Fruit fly (Drosophila melanogaster) whole organism, embryonic: ENCODE measurements around the gene Cog2.
A peak's percentile ranks its signal among the peaks of the same experiment; 100 is the strongest.

Source experiments
- Bdp1 ChIP-seq: fragments of 200-800 bp; sonication (Bioruptor generic); optimal IDR thresholded peaks from 3 replicates; lab custom pipeline; 2016; ENCODE audit warnings: missing biosample characterization, missing genetic modification characterization
- CG10147 ChIP-seq: fragments of 200-800 bp; sonication (Bioruptor generic); optimal IDR thresholded peaks from 2 replicates; lab custom pipeline; 2019; ENCODE audit warnings: missing biosample characterization, mild to moderate bottlenecking, missing genetic modification characterization, moderate library complexity
- CG10209 ChIP-seq: fragments of 200-800 bp; sonication (Bioruptor generic); optimal IDR thresholded peaks from 3 replicates; lab custom pipeline; 2017; ENCODE audit warnings: missing biosample characterization, mild to moderate bottlenecking, missing genetic modification characterization, missing genetic modification reagents
- CG11695 ChIP-seq: fragments of 200-800 bp; sonication (Bioruptor generic); IDR thresholded peaks from 3 replicates; pipeline ENCODE4 v1.3.6; 2022; ENCODE audit warnings: missing biosample characterization, missing genetic modification characterization
- CG12659 ChIP-seq: fragments of 200-800 bp; sonication (Bioruptor generic); optimal IDR thresholded peaks from 3 replicates; lab custom pipeline; 2017; ENCODE audit warnings: mild to moderate bottlenecking, missing biosample characterization, missing genetic modification reagents, missing genetic modification characterization
- CG13775 ChIP-seq: fragments of 200-800 bp; sonication (Bioruptor generic); optimal IDR thresholded peaks from 3 replicates; lab custom pipeline; 2017; ENCODE audit warnings: missing biosample characterization, mild to moderate bottlenecking, missing genetic modification characterization
- CG14014 ChIP-seq: fragments of 200-800 bp; sonication (Bioruptor generic); IDR thresholded peaks from 2 replicates; pipeline ENCODE4 v1.3.6; 2022; ENCODE audit warnings: missing biosample characterization, missing genetic modification characterization
- CG15269 ChIP-seq: fragments of 200-800 bp; sonication (Bioruptor generic); optimal IDR thresholded peaks from 2 replicates; lab custom pipeline; 2018; ENCODE audit warnings: missing biosample characterization, mild to moderate bottlenecking, missing genetic modification characterization, moderate library complexity
- CG17361 ChIP-seq: fragments of 200-800 bp; sonication (Bioruptor generic); IDR thresholded peaks from 3 replicates; pipeline ENCODE4 v1.3.6; 2022; ENCODE audit warnings: missing biosample characterization, missing genetic modification characterization
- CG32532 ChIP-seq: fragments of 200-800 bp; sonication (Bioruptor generic); IDR thresholded peaks from 2 replicates; pipeline ENCODE4 v1.3.6; 2022; ENCODE audit warnings: missing biosample characterization, missing genetic modification characterization
- CG34422 ChIP-seq: fragments of 200-800 bp; sonication (Bioruptor generic); IDR thresholded peaks from 3 replicates; pipeline ENCODE4 v1.3.6; 2022; ENCODE audit warnings: missing biosample characterization, missing genetic modification characterization
- CG4820 ChIP-seq: fragments of 200-800 bp; sonication (Bioruptor generic); optimal IDR thresholded peaks from 3 replicates; lab custom pipeline; 2016; ENCODE audit warnings: missing biosample characterization, missing genetic modification characterization
- CG6689 ChIP-seq: fragments of 200-800 bp; sonication (Bioruptor generic); IDR thresholded peaks from 2 replicates; pipeline ENCODE4 v1.3.6; 2022; ENCODE audit warnings: missing biosample characterization, missing genetic modification characterization
- CG7963 ChIP-seq: fragments of 200-800 bp; sonication (Bioruptor generic); IDR thresholded peaks from 3 replicates; pipeline ENCODE4 v1.3.6; 2022; ENCODE audit warnings: missing biosample characterization, missing genetic modification characterization; ENCODE audit not compliant: partially characterized antibody
- CG9817 ChIP-seq: fragments of 200-800 bp; sonication (Bioruptor generic); optimal IDR thresholded peaks from 2 replicates; lab custom pipeline; 2018; ENCODE audit warnings: missing biosample characterization, mild to moderate bottlenecking, missing genetic modification characterization, moderate library complexity
- CoRest ChIP-seq: fragments of 200-800 bp; sonication (Bioruptor generic); optimal IDR thresholded peaks from 3 replicates; lab custom pipeline; 2018; ENCODE audit warnings: missing biosample characterization, mild to moderate bottlenecking, missing genetic modification characterization, moderate library complexity
- D ChIP-seq, 2 experiments: fragments of 200-800 bp in 1 of 2; fragments of >200 bp in 1 of 2; sonication (Bioruptor generic) in 1 of 2; optimal IDR thresholded peaks; 2 replicates in 1 of 2; 3 replicates in 1 of 2; lab custom pipeline; 2017; ENCODE audit warnings: mild to moderate bottlenecking in 1 of 2, missing biosample characterization in 1 of 2, missing genetic modification characterization in 1 of 2, missing genetic modification reagents in 1 of 2
- E2f2 ChIP-seq: fragments of 200-800 bp; sonication (Bioruptor generic); IDR thresholded peaks from 2 replicates; pipeline ENCODE4 v1.3.6; 2022; ENCODE audit warnings: missing biosample characterization, missing genetic modification characterization
- GATAe ChIP-seq: fragments of 200-800 bp; sonication (Bioruptor generic); conservative IDR thresholded peaks from 2 replicates; pipeline ENCODE4 v1.3.6; 2022; ENCODE audit warnings: missing biosample characterization, missing genetic modification characterization
- Mad ChIP-seq: fragments of 200-800 bp; sonication (Bioruptor generic); optimal IDR thresholded peaks from 2 replicates; lab custom pipeline; 2016; ENCODE audit warnings: missing biosample characterization, missing genetic modification characterization
- Med ChIP-seq: fragments of 200-800 bp; sonication (Bioruptor generic); peaks from one replicate; lab custom pipeline; 2016; ENCODE audit warnings: missing biosample characterization, missing genetic modification characterization, mild to moderate bottlenecking, inconsistent platforms, moderate library complexity
- Meics ChIP-seq: fragments of 200-800 bp; sonication (Bioruptor generic); optimal IDR thresholded peaks from 2 replicates; lab custom pipeline; 2017; ENCODE audit warnings: missing biosample characterization, mild to moderate bottlenecking, missing genetic modification characterization
- NC2α ChIP-seq: fragments of 200-800 bp; sonication (Bioruptor generic); optimal IDR thresholded peaks from 2 replicates; lab custom pipeline; 2016; ENCODE audit warnings: missing biosample characterization, missing genetic modification characterization
- Oli ChIP-seq: fragments of 200-800 bp; sonication (Bioruptor generic); optimal IDR thresholded peaks from 2 replicates; lab custom pipeline; 2018; ENCODE audit warnings: missing biosample characterization, mild to moderate bottlenecking, missing genetic modification characterization, moderate library complexity
- Opbp ChIP-seq: fragments of 200-800 bp; sonication (Bioruptor generic); IDR thresholded peaks from 3 replicates; pipeline ENCODE4 v1.3.6; 2022; ENCODE audit warnings: missing biosample characterization, missing genetic modification characterization; ENCODE audit not compliant: partially characterized antibody
- Rx ChIP-seq: fragments of 200-800 bp; sonication (Bioruptor generic); IDR thresholded peaks from 2 replicates; pipeline ENCODE4 v1.3.6; 2022; ENCODE audit warnings: missing biosample characterization, missing genetic modification characterization
- Spps ChIP-seq: fragments of 200-800 bp; sonication (Bioruptor generic); optimal IDR thresholded peaks from 2 replicates; lab custom pipeline; 2018; ENCODE audit warnings: missing biosample characterization, mild to moderate bottlenecking, missing genetic modification characterization
- TFAM ChIP-seq: fragments of 200-800 bp; sonication (Bioruptor generic); optimal IDR thresholded peaks from 2 replicates; lab custom pipeline; 2017; ENCODE audit warnings: missing biosample characterization, missing genetic modification characterization, inconsistent platforms
- Tbp ChIP-seq: fragments of >200 bp; optimal IDR thresholded peaks from 2 replicates; lab custom pipeline; 2018; ENCODE audit warnings: missing biosample characterization, missing genetic modification characterization
- al ChIP-seq: fragments of 200-800 bp; sonication (Bioruptor generic); IDR thresholded peaks from 2 replicates; pipeline ENCODE4 v1.3.6; 2022; ENCODE audit warnings: missing biosample characterization, missing genetic modification characterization
- ap ChIP-seq: fragments of 200-800 bp; sonication (Bioruptor generic); IDR thresholded peaks from 2 replicates; pipeline ENCODE4 v1.3.6; 2022; ENCODE audit warnings: missing biosample characterization, missing genetic modification characterization
- az2 ChIP-seq: fragments of 200-800 bp; sonication (Bioruptor generic); optimal IDR thresholded peaks from 3 replicates; lab custom pipeline; 2016; ENCODE audit warnings: missing biosample characterization, missing genetic modification characterization
- bbx ChIP-seq: fragments of 200-800 bp; sonication (Bioruptor generic); IDR thresholded peaks from 2 replicates; pipeline ENCODE4 v1.3.6; 2022; ENCODE audit warnings: missing biosample characterization, missing genetic modification characterization; ENCODE audit not compliant: partially characterized antibody
- bowl ChIP-seq: fragments of 200-800 bp; sonication (Bioruptor generic); IDR thresholded peaks from 2 replicates; pipeline ENCODE4 v1.3.6; 2022; ENCODE audit warnings: missing biosample characterization, missing genetic modification characterization
- crp ChIP-seq, 2 experiments: fragments of 200-800 bp; sonication (Bioruptor generic); optimal IDR thresholded peaks; 2 replicates in 1 of 2; 3 replicates in 1 of 2; lab custom pipeline; 2017; ENCODE audit warnings: missing biosample characterization in 2 of 2, missing genetic modification characterization in 2 of 2, mild to moderate bottlenecking in 1 of 2, moderate library complexity in 1 of 2
- da ChIP-seq: fragments of 200-800 bp; sonication (Bioruptor generic); optimal IDR thresholded peaks from 2 replicates; lab custom pipeline; 2016; ENCODE audit warnings: missing biosample characterization, missing genetic modification characterization
- dati ChIP-seq: fragments of 200-800 bp; sonication (Bioruptor generic); IDR thresholded peaks from 2 replicates; pipeline ENCODE4 v1.3.6; 2022; ENCODE audit warnings: missing biosample characterization, missing genetic modification characterization
- dmrt11E ChIP-seq: fragments of 200-800 bp; sonication (Bioruptor generic); optimal IDR thresholded peaks from 3 replicates; lab custom pipeline; 2018; ENCODE audit warnings: missing biosample characterization, mild to moderate bottlenecking, missing genetic modification characterization, moderate library complexity
- dysf ChIP-seq: fragments of 200-800 bp; sonication (Bioruptor generic); IDR thresholded peaks from 3 replicates; pipeline ENCODE4 v1.3.6; 2022; ENCODE audit warnings: missing biosample characterization, missing genetic modification characterization
- ems ChIP-seq: fragments of 200-800 bp; sonication (Bioruptor generic); optimal IDR thresholded peaks from 3 replicates; lab custom pipeline; 2016; ENCODE audit warnings: missing biosample characterization, missing genetic modification characterization
- gcm ChIP-seq: fragments of 200-800 bp; sonication (Bioruptor generic); optimal IDR thresholded peaks from 2 replicates; lab custom pipeline; 2019; ENCODE audit warnings: missing biosample characterization, mild to moderate bottlenecking, missing genetic modification characterization, moderate library complexity
- lilli ChIP-seq: fragments of 200-800 bp; sonication (Bioruptor generic); optimal IDR thresholded peaks from 3 replicates; lab custom pipeline; 2016; ENCODE audit warnings: missing biosample characterization, missing genetic modification characterization
- org-1 ChIP-seq: fragments of 200-800 bp; sonication (Bioruptor generic); optimal IDR thresholded peaks from 2 replicates; lab custom pipeline; 2017; ENCODE audit warnings: missing biosample characterization, missing genetic modification characterization
- pan ChIP-seq, 4 experiments: fragments of >200 bp in 3 of 4; fragments of 200-800 bp in 1 of 4; sonication (Bioruptor generic) in 1 of 4; optimal IDR thresholded peaks in 3 of 4; IDR thresholded peaks in 1 of 4; 2 replicates each; pipeline versions ENCODE4 v1.3.6 to Lab custom; 2017 to 2022; ENCODE audit warnings: missing biosample characterization in 2 of 4, missing genetic modification characterization in 2 of 4, mixed read lengths in 1 of 4
- pros ChIP-seq: fragments of 200-800 bp; sonication (Bioruptor generic); optimal IDR thresholded peaks from 3 replicates; lab custom pipeline; 2019; ENCODE audit warnings: missing biosample characterization, mild to moderate bottlenecking, missing genetic modification characterization, moderate library complexity
- ranshi ChIP-seq: fragments of 200-800 bp; sonication (Bioruptor generic); IDR thresholded peaks from 2 replicates; pipeline ENCODE4 v1.3.6; 2022; ENCODE audit warnings: missing biosample characterization, missing genetic modification characterization
- sob ChIP-seq: fragments of 200-800 bp; sonication (Bioruptor generic); IDR thresholded peaks from 2 replicates; pipeline ENCODE4 v1.3.6; 2022; ENCODE audit warnings: missing biosample characterization, missing genetic modification characterization
- unpg ChIP-seq: fragments of 200-800 bp; sonication (Bioruptor generic); optimal IDR thresholded peaks from 3 replicates; lab custom pipeline; 2018; ENCODE audit warnings: missing biosample characterization, mild to moderate bottlenecking, missing genetic modification characterization, moderate library complexity
- vfl ChIP-seq: fragments of 200-800 bp; sonication (Bioruptor generic); optimal IDR thresholded peaks from 2 replicates; lab custom pipeline; 2016; ENCODE audit warnings: missing biosample characterization, missing genetic modification characterization
- yki ChIP-seq: fragments of >200 bp; optimal IDR thresholded peaks from 3 replicates; lab custom pipeline; 2018

The Cog2 gene

DNA sequence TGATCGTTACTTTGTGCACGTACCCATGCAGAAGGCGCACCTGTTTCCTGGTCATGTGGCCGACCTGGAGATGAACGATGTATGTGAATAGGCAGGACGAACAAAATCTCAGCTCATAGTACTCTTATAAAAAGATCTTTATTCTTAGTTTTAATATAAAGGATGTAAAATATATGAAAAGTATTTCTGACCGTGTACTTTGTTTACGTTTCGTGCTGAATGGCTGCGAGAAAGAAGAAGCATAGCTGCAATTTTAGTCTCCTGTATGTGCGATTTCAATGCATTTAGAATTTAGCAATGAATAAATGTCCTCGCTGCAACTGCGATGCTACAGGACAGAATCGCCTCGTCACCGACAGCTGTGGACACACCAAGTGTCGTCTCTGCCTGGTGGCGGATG lies 13.6 kb downstream of the Cog2 start, which contains the start of the genes CG42726 and CG42727:
Gene CG42726, plus strand, starts transcription at position 227 of the 400 bp plus-strand sequence.
Gene CG42727, plus strand, starts transcription at position 227 of the 400 bp plus-strand sequence.
- no peak for TF ChIP-seq Opbp
- no peak for TF ChIP-seq dysf
- TF ChIP-seq az2 (GFP tag; lab: Kevin White, UChicago), result peak; percentile 2
- TF ChIP-seq CG13775 (GFP tag; lab: Kevin White, UChicago), result peak; percentile 14
- no peak for TF ChIP-seq pan (optimal IDR thresholded peaks at IDR 0.05; lab: Kevin White, UChicago)
- TF ChIP-seq pan (GFP tag; optimal IDR thresholded peaks at IDR 0.05 in 1 of 2, IDR thresholded peaks at IDR 0.05 in 1 of 2), result peak in 1 of 2 experiments; percentile 48
- TF ChIP-seq Med (GFP tag; lab: Kevin White, UChicago), result peak; percentile 89
- peak; percentile 15 for TF ChIP-seq Bdp1
- peak; percentile 30 for TF ChIP-seq CG12659 (GFP tag; lab: Kevin White, UChicago)
- TF ChIP-seq ap (GFP tag; lab: Robert Waterston, UW), result no peak
- peak; percentile 16 for TF ChIP-seq vfl
- no peak for TF ChIP-seq NC2α
- TF ChIP-seq bbx (GFP tag; lab: Robert Waterston, UW), result no peak
- TF ChIP-seq crp (GFP tag; optimal IDR thresholded peaks at IDR 0.05; lab: Kevin White, UChicago), result peak in 1 of 2 experiments; percentile 62
- TF ChIP-seq TFAM (GFP tag; lab: Kevin White, UChicago), result no peak
- no peak for TF ChIP-seq da (GFP tag; lab: Kevin White, UChicago)
- peak; percentile 50 for TF ChIP-seq CG10147 (GFP tag; lab: Kevin White, UChicago)
- TF ChIP-seq yki, result no peak
- TF ChIP-seq CG7963 (GFP tag; lab: Robert Waterston, UW), result 0 out of 3 replicates have a peak, but pooled peaks have one; percentile 16
- TF ChIP-seq dmrt11E, result peak; percentile 9
- TF ChIP-seq E2f2, result peak; percentile 16; the same call in 1 of the 2 replicates
- TF ChIP-seq CoRest (tag; lab: Kevin White, UChicago), result peak; percentile 22
- TF ChIP-seq D (optimal IDR thresholded peaks at IDR 0.05; lab: Kevin White, UChicago), result no peak
- no peak for TF ChIP-seq D (GFP tag; optimal IDR thresholded peaks at IDR 0.05; lab: Kevin White, UChicago)
- peak; percentile 38; the same call in 1 of the 2 replicates for TF ChIP-seq CG6689 (GFP tag; lab: Robert Waterston, UW)
- TF ChIP-seq Tbp (GFP tag; lab: Kevin White, UChicago), result no peak
- TF ChIP-seq CG14014 (GFP tag; lab: Robert Waterston, UW), result peak; percentile 62
- TF ChIP-seq unpg (GFP tag; lab: Kevin White, UChicago), result peak; percentile 50
- TF ChIP-seq bowl (GFP tag; lab: Robert Waterston, UW), result no peak
- peak; percentile 31 for TF ChIP-seq Mad (GFP tag; lab: Kevin White, UChicago)
- TF ChIP-seq CG11695 (GFP tag; lab: Robert Waterston, UW), result no peak
- TF ChIP-seq lilli (GFP tag; lab: Kevin White, UChicago), result peak; percentile 51
- 0 out of 3 replicates have a peak, but pooled peaks have one; percentile 15 for TF ChIP-seq CG17361 (GFP tag; lab: Robert Waterston, UW)
- no peak for TF ChIP-seq al (GFP tag; lab: Robert Waterston, UW)
- TF ChIP-seq Rx (GFP tag; lab: Robert Waterston, UW), result 0 out of 2 replicates have a peak, but pooled peaks have one; percentile 24
- TF ChIP-seq CG32532 (GFP tag; lab: Robert Waterston, UW), result peak; percentile 16; the same call in 1 of the 2 replicates
- peak; percentile 52 for TF ChIP-seq ems (GFP tag; lab: Kevin White, UChicago)
- TF ChIP-seq CG9817 (tag; lab: Kevin White, UChicago), result peak; percentile 40
- no peak for TF ChIP-seq pros (GFP tag; lab: Kevin White, UChicago)
- TF ChIP-seq Spps (tag; lab: Kevin White, UChicago), result no peak
- TF ChIP-seq sob (GFP tag; lab: Robert Waterston, UW), result 0 out of 2 replicates have a peak, but pooled peaks have one; percentile 42
- TF ChIP-seq CG34422 (GFP tag; lab: Robert Waterston, UW), result 0 out of 3 replicates have a peak, but pooled peaks have one; percentile 39
- TF ChIP-seq dati, result no peak
- TF ChIP-seq Meics (GFP tag; lab: Kevin White, UChicago), result peak; percentile 11
- TF ChIP-seq GATAe (GFP tag; lab: Robert Waterston, UW), result no peak
- TF ChIP-seq CG15269 (tag; lab: Kevin White, UChicago), result peak; percentile 18
- peak; percentile 7 for TF ChIP-seq gcm (GFP tag; lab: Kevin White, UChicago)
- TF ChIP-seq CG10209, result no peak
- TF ChIP-seq Oli, result peak; percentile 26
- no peak for TF ChIP-seq CG4820 (GFP tag; lab: Kevin White, UChicago)
- TF ChIP-seq ranshi (GFP tag; lab: Robert Waterston, UW), result peak; percentile 41; the same call in 1 of the 2 replicates
- no peak for TF ChIP-seq org-1 (GFP tag; lab: Kevin White, UChicago)
